Worm (Caenorhabditis elegans): Measurements from ENCODE around the gene K08F9.1.

ce11 chrV:15153277-15153676 is 10.1 kb upstream of the K08F9.1 start, which contains the start of gene srh-55:
- no peak for TF ChIP-seq unc-62 (GFP tag; optimal IDR thresholded peaks at IDR 0.05)
- no peak for TF ChIP-seq lsy-2 (tag; optimal IDR thresholded peaks at IDR 0.05)
- no peak for TF ChIP-seq unc-39 (tag; optimal IDR thresholded peaks at IDR 0.05)
- TF ChIP-seq sma-3 (GFP tag; optimal IDR thresholded peaks at IDR 0.05), result no peak
- no peak for TF ChIP-seq ztf-4 (tag; optimal IDR thresholded peaks at IDR 0.05)
- TF ChIP-seq snpc-4 (tag; optimal IDR thresholded peaks at IDR 0.05), result no peak

All from whole organism, L2 larva.